Fruit fly (Drosophila melanogaster) Kc167 (cell line): Measurements from ENCODE around the gene fw.

Experiments
- Myc ChIP-seq: fragments of >200 bp; optimal IDR thresholded peaks from 2 replicates; lab custom pipeline; 2017; ENCODE audit warnings: missing external identifiers
- h ChIP-seq: fragments of >200 bp; optimal IDR thresholded peaks from 3 replicates; lab custom pipeline; 2018; ENCODE audit warnings: missing external identifiers
- insv ChIP-seq: fragments of >200 bp; optimal IDR thresholded peaks from 3 replicates; lab custom pipeline; 2018; ENCODE audit warnings: missing external identifiers
- psq ChIP-seq: fragments of >200 bp; optimal IDR thresholded peaks from 2 replicates; lab custom pipeline; 2017; ENCODE audit warnings: missing external identifiers
- ttk ChIP-seq: sonication (Bioruptor generic); optimal IDR thresholded peaks from 2 replicates; lab custom pipeline; 2017; ENCODE audit warnings: missing external identifiers

- no peak for TF ChIP-seq h (lab: Kevin White, UChicago)
- no peak for TF ChIP-seq Myc (lab: Kevin White, UChicago)
- no peak for TF ChIP-seq insv (lab: Kevin White, UChicago)
- TF ChIP-seq ttk: no peak
- TF ChIP-seq psq (lab: Kevin White, UChicago): no peak
Measured at dm6 chrX:12014800-12015389, 11.2 kb upstream of the fw start.
